Fruit fly (Drosophila melanogaster) Kc167 (cell line): ENCODE data around the gene SPE.

Source experiments
- insv ChIP-seq: fragments of >200 bp; optimal IDR thresholded peaks from 3 replicates; lab custom pipeline; 2018; ENCODE audit warnings: missing external identifiers
- psq ChIP-seq: fragments of >200 bp; optimal IDR thresholded peaks from 2 replicates; lab custom pipeline; 2017; ENCODE audit warnings: missing external identifiers
- ttk ChIP-seq: sonication (Bioruptor generic); optimal IDR thresholded peaks from 2 replicates; lab custom pipeline; 2017; ENCODE audit warnings: missing external identifiers

- no peak for TF ChIP-seq insv
- TF ChIP-seq psq = no peak
- TF ChIP-seq ttk (lab: Kevin White, UChicago) = no peak
Measured at dm6 chr3R:23694579-23695033, 8.6 kb downstream of the SPE start, which contains the start of gene CG10254.
